Fruit fly (Drosophila melanogaster): ENCODE measurements around the gene jvl.

Gene jvl

dm6 chr3R:14737894-14738860 lies 3.2 kb upstream of the jvl start (continued):
- TF ChIP-seq corto (GFP tag; optimal IDR thresholded peaks at IDR 0.05) (peak; percentile 86), CG4707 (GFP tag; optimal IDR thresholded peaks at IDR 0.05) (peak; percentile 85), Gug (GFP tag; IDR thresholded peaks at IDR 0.05) (peak; percentile 92), so (GFP tag; IDR thresholded peaks at IDR 0.05) (peak; percentile 95), Dref (GFP tag; IDR thresholded peaks at IDR 0.05) (no peak), Dek (tag; optimal IDR thresholded peaks at IDR 0.05) (peak; percentile 94), zen (tag; optimal IDR thresholded peaks at IDR 0.05) (peak; percentile 93), ewg (GFP tag; optimal IDR thresholded peaks at IDR 0.05) (peak; percentile 87), CG13894 (tag; optimal IDR thresholded peaks at IDR 0.05) (peak; percentile 20), p53 (GFP tag; optimal IDR thresholded peaks at IDR 0.05) (peak; percentile 74), fd64A (GFP tag; optimal IDR thresholded peaks at IDR 0.05) (peak; percentile 76), sob (GFP tag; IDR thresholded peaks at IDR 0.05) (peak; percentile 96), Hr78 (GFP tag; optimal IDR thresholded peaks at IDR 0.05) (peak in 1 of 2 experiments; percentile 64), phol (tag; optimal IDR thresholded peaks at IDR 0.05) (peak; percentile 94), CG16815 (GFP tag; optimal IDR thresholded peaks at IDR 0.05) (peak; percentile 91), CG17186 (GFP tag; optimal IDR thresholded peaks at IDR 0.05) (peak; percentile 79), pb (GFP tag; optimal IDR thresholded peaks at IDR 0.05) (peak; percentile 83), CG4424 (GFP tag; optimal IDR thresholded peaks at IDR 0.05) (peak; percentile 92), CG18262 (tag; optimal IDR thresholded peaks at IDR 0.05) (peak; percentile 94), CG12155 (GFP tag; optimal IDR thresholded peaks at IDR 0.05) (peak; percentile 89), ase (GFP tag; IDR thresholded peaks at IDR 0.05) (peak; percentile 92), ato (GFP tag; IDR thresholded peaks at IDR 0.05; ENCODE audit: partially characterized antibody) (no peak), CG7963 (GFP tag; IDR thresholded peaks at IDR 0.05; ENCODE audit: partially characterized antibody) (no peak), CG31441 (GFP tag; IDR thresholded peaks at IDR 0.05) (peak; percentile 95), CG42726 (GFP tag; IDR thresholded peaks at IDR 0.05; ENCODE audit: partially characterized antibody) (0 out of 2 replicates have a peak, but pooled peaks have one; percentile 26), CG1233 (GFP tag; optimal IDR thresholded peaks at IDR 0.05) (peak; percentile 93), Aef1 (GFP tag; IDR thresholded peaks at IDR 0.05) (peak; percentile 94), sr (GFP tag; IDR thresholded peaks at IDR 0.05) (peak; percentile 86; the same call in 2 of the 3 replicates), aop (GFP tag; IDR thresholded peaks at IDR 0.05) (peak; percentile 80), HHEX (GFP tag; optimal IDR thresholded peaks at IDR 0.05) (peak; percentile 93), CG13424 (tag; optimal IDR thresholded peaks at IDR 0.05) (peak; percentile 95), slou (GFP tag; optimal IDR thresholded peaks at IDR 0.05) (peak; percentile 82), CG7372 (GFP tag; IDR thresholded peaks at IDR 0.05) (peak; percentile 94), CG7786 (GFP tag; optimal IDR thresholded peaks at IDR 0.05) (peak; percentile 90), hbn (GFP tag; IDR thresholded peaks at IDR 0.05; ENCODE audit: partially characterized antibody) (0 out of 2 replicates have a peak, but pooled peaks have one; percentile 24), CG4282 (GFP tag; optimal IDR thresholded peaks at IDR 0.05) (peak; percentile 64), Doc2 (GFP tag; IDR thresholded peaks at IDR 0.05) (no peak), Meics (GFP tag; optimal IDR thresholded peaks at IDR 0.05) (peak; percentile 92), Mrtf (GFP tag; IDR thresholded peaks at IDR 0.05) (peak; percentile 94), lmd (GFP tag; IDR thresholded peaks at IDR 0.05) (peak; percentile 96), croc (GFP tag; conservative IDR thresholded peaks at IDR 0.05) (peak; percentile 92), hb (GFP tag; IDR thresholded peaks at IDR 0.05; ENCODE audit: partially characterized antibody) (no peak), trem (tag; optimal IDR thresholded peaks at IDR 0.05) (peak; percentile 90), BEAF-32 (GFP tag; optimal IDR thresholded peaks at IDR 0.05) (no peak), Lpt (GFP tag; optimal IDR thresholded peaks at IDR 0.05) (no peak), toy (GFP tag; IDR thresholded peaks at IDR 0.05) (peak; percentile 90), tin (GFP tag; optimal IDR thresholded peaks at IDR 0.05) (peak; percentile 94)

All from whole organism, embryonic.